Fruit fly (Drosophila melanogaster) whole organism, embryonic: ENCODE results near the gene dtn.
A peak's percentile ranks its signal among the peaks of the same experiment; 100 is the strongest.

Experiments
- Adf1 ChIP-seq: fragments of 200-800 bp; sonication (Bioruptor generic); IDR thresholded peaks from 2 replicates; pipeline ENCODE4 v1.3.6; 2022; ENCODE audit warnings: missing biosample characterization, missing genetic modification characterization
- CG10654 ChIP-seq: fragments of 200-800 bp; sonication (Bioruptor generic); optimal IDR thresholded peaks from 2 replicates; lab custom pipeline; 2016; ENCODE audit warnings: missing biosample characterization, missing genetic modification characterization
- CG12071 ChIP-seq: fragments of 200-800 bp; sonication (Bioruptor generic); optimal IDR thresholded peaks from 3 replicates; lab custom pipeline; 2018; ENCODE audit warnings: missing biosample characterization, mild to moderate bottlenecking, missing genetic modification characterization
- CG1233 ChIP-seq: fragments of 200-800 bp; sonication (Bioruptor generic); optimal IDR thresholded peaks from 4 replicates; lab custom pipeline; 2018; ENCODE audit warnings: missing biosample characterization, mild to moderate bottlenecking, missing genetic modification characterization
- CG14965 ChIP-seq: fragments of 200-800 bp; sonication (Bioruptor generic); optimal IDR thresholded peaks from 2 replicates; lab custom pipeline; 2016; ENCODE audit warnings: missing biosample characterization, missing genetic modification characterization, borderline replicate concordance
- CG15073 ChIP-seq: fragments of 200-800 bp; sonication (Bioruptor generic); optimal IDR thresholded peaks from 2 replicates; lab custom pipeline; 2016; ENCODE audit warnings: missing biosample characterization, missing genetic modification characterization
- CG15514 ChIP-seq: fragments of 200-800 bp; sonication (Bioruptor generic); optimal IDR thresholded peaks from 3 replicates; lab custom pipeline; 2017; ENCODE audit warnings: missing biosample characterization, missing genetic modification characterization, mild to moderate bottlenecking, moderate library complexity, missing genetic modification reagents
- CG1603 ChIP-seq: fragments of 200-800 bp; sonication (Bioruptor generic); optimal IDR thresholded peaks from 2 replicates; lab custom pipeline; 2019; ENCODE audit warnings: missing biosample characterization, mild to moderate bottlenecking, missing genetic modification characterization, moderate library complexity
- CG17361 ChIP-seq: fragments of 200-800 bp; sonication (Bioruptor generic); IDR thresholded peaks from 3 replicates; pipeline ENCODE4 v1.3.6; 2022; ENCODE audit warnings: missing biosample characterization, missing genetic modification characterization
- CG18011 ChIP-seq: fragments of 200-800 bp; sonication (Bioruptor generic); optimal IDR thresholded peaks from 2 replicates; lab custom pipeline; 2017; ENCODE audit warnings: missing biosample characterization, missing genetic modification characterization, mild to moderate bottlenecking, moderate library complexity, missing genotype
- CG18599 ChIP-seq: fragments of 200-800 bp; sonication (Bioruptor generic); optimal IDR thresholded peaks from 3 replicates; lab custom pipeline; 2017; ENCODE audit warnings: missing biosample characterization, missing genetic modification characterization, mild to moderate bottlenecking, moderate library complexity, missing genetic modification reagents
- CG2712 ChIP-seq: fragments of 200-800 bp; optimal IDR thresholded peaks from 3 replicates; lab custom pipeline; 2019; ENCODE audit warnings: missing biosample characterization, mild to moderate bottlenecking, missing genetic modification characterization, moderate library complexity
- CG33557 ChIP-seq: fragments of 200-800 bp; sonication (Bioruptor generic); optimal IDR thresholded peaks from 2 replicates; lab custom pipeline; 2019; ENCODE audit warnings: missing biosample characterization, mild to moderate bottlenecking, missing genetic modification characterization, moderate library complexity
- CG3407 ChIP-seq: fragments of 200-800 bp; sonication (Bioruptor generic); optimal IDR thresholded peaks from 2 replicates; lab custom pipeline; 2018; ENCODE audit warnings: missing biosample characterization, mild to moderate bottlenecking, missing genetic modification characterization
- CG42726 ChIP-seq: fragments of 200-800 bp; sonication (Bioruptor generic); IDR thresholded peaks from 2 replicates; pipeline ENCODE4 v1.3.6; 2022; ENCODE audit warnings: missing biosample characterization, missing genetic modification characterization; ENCODE audit not compliant: partially characterized antibody
- CG4282 ChIP-seq: fragments of 200-800 bp; sonication (Bioruptor generic); optimal IDR thresholded peaks from 2 replicates; lab custom pipeline; 2016; ENCODE audit warnings: missing biosample characterization, missing genetic modification characterization
- CG4404 ChIP-seq: fragments of 200-800 bp; sonication (Bioruptor generic); IDR thresholded peaks from 2 replicates; pipeline ENCODE4 v1.3.6; 2022; ENCODE audit warnings: missing biosample characterization, missing genetic modification characterization
- CG6791 ChIP-seq: fragments of 200-800 bp; sonication (Bioruptor generic); IDR thresholded peaks from 3 replicates; pipeline ENCODE4 v1.3.6; 2022; ENCODE audit warnings: missing biosample characterization, missing genetic modification characterization; ENCODE audit not compliant: partially characterized antibody
- CG7372 ChIP-seq: fragments of 200-800 bp; sonication (Bioruptor generic); IDR thresholded peaks from 2 replicates; pipeline ENCODE4 v1.3.6; 2022; ENCODE audit warnings: missing biosample characterization, missing genetic modification characterization
- CG7786 ChIP-seq: fragments of 200-800 bp; sonication (Bioruptor generic); optimal IDR thresholded peaks from 2 replicates; lab custom pipeline; 2016; ENCODE audit warnings: missing biosample characterization, missing genetic modification characterization
- CG9727 ChIP-seq: fragments of 200-800 bp; sonication (Bioruptor generic); optimal IDR thresholded peaks from 3 replicates; lab custom pipeline; 2017; ENCODE audit warnings: missing biosample characterization, mild to moderate bottlenecking, missing genetic modification characterization
- CHES-1-like ChIP-seq: fragments of 200-800 bp; sonication (Bioruptor generic); optimal IDR thresholded peaks from 2 replicates; lab custom pipeline; 2016; ENCODE audit warnings: missing biosample characterization, missing genetic modification characterization
- ERR ChIP-seq: fragments of 200-800 bp; sonication (Bioruptor generic); optimal IDR thresholded peaks from 2 replicates; lab custom pipeline; 2016; ENCODE audit warnings: missing biosample characterization, missing genetic modification characterization
- H2.0 ChIP-seq: fragments of 200-800 bp; sonication (Bioruptor generic); IDR thresholded peaks from 2 replicates; pipeline ENCODE4 v1.3.6; 2022; ENCODE audit warnings: missing biosample characterization, missing genetic modification characterization
- Hey ChIP-seq: fragments of 200-800 bp; sonication (Bioruptor generic); optimal IDR thresholded peaks from 3 replicates; lab custom pipeline; 2018; ENCODE audit warnings: missing biosample characterization, mild to moderate bottlenecking, missing genetic modification characterization
- Hr39 ChIP-seq: fragments of >200 bp; optimal IDR thresholded peaks from 2 replicates; lab custom pipeline; 2017
- MESR4 ChIP-seq: fragments of 200-800 bp; sonication (Bioruptor generic); optimal IDR thresholded peaks from 2 replicates; lab custom pipeline; 2018; ENCODE audit warnings: missing biosample characterization, mild to moderate bottlenecking, missing genetic modification characterization, moderate library complexity
- NFAT ChIP-seq: fragments of 200-800 bp; sonication (Bioruptor generic); IDR thresholded peaks from 2 replicates; pipeline ENCODE4 v1.3.6; 2022; ENCODE audit warnings: missing biosample characterization, missing genetic modification characterization
- Nf-YA ChIP-seq: fragments of 200-800 bp; sonication (Bioruptor generic); IDR thresholded peaks from 2 replicates; pipeline ENCODE4 v1.3.6; 2022; ENCODE audit warnings: missing biosample characterization, missing genetic modification characterization
- Optix ChIP-seq: fragments of 200-800 bp; sonication (Bioruptor generic); IDR thresholded peaks from 3 replicates; pipeline ENCODE4 v1.3.6; 2022; ENCODE audit warnings: missing biosample characterization, missing genetic modification characterization
- Poxn ChIP-seq: fragments of 200-800 bp; sonication (Bioruptor generic); IDR thresholded peaks from 2 replicates; pipeline ENCODE4 v1.3.6; 2022; ENCODE audit warnings: missing biosample characterization, missing genetic modification characterization
- ab ChIP-seq: fragments of 200-800 bp; sonication (Bioruptor generic); optimal IDR thresholded peaks from 2 replicates; lab custom pipeline; 2016; ENCODE audit warnings: missing biosample characterization, missing genetic modification characterization
- ap ChIP-seq: fragments of 200-800 bp; sonication (Bioruptor generic); IDR thresholded peaks from 2 replicates; pipeline ENCODE4 v1.3.6; 2022; ENCODE audit warnings: missing biosample characterization, missing genetic modification characterization
- ase ChIP-seq: fragments of 200-800 bp; sonication (Bioruptor generic); IDR thresholded peaks from 3 replicates; pipeline ENCODE4 v1.3.6; 2022; ENCODE audit warnings: missing biosample characterization, missing genetic modification characterization
- bigmax ChIP-seq: fragments of 200-800 bp; sonication (Bioruptor generic); optimal IDR thresholded peaks from 2 replicates; lab custom pipeline; 2018; ENCODE audit warnings: missing biosample characterization, mild to moderate bottlenecking, missing genetic modification characterization
- cad ChIP-seq: fragments of >200 bp; optimal IDR thresholded peaks from 2 replicates; lab custom pipeline; 2017; ENCODE audit warnings: missing biosample characterization, missing genetic modification characterization
- cg ChIP-seq: fragments of 200-800 bp; sonication (Bioruptor generic); optimal IDR thresholded peaks from 3 replicates; lab custom pipeline; 2019; ENCODE audit warnings: missing biosample characterization, mild to moderate bottlenecking, missing genetic modification characterization, moderate library complexity
- crp ChIP-seq, 2 experiments: fragments of 200-800 bp; sonication (Bioruptor generic); optimal IDR thresholded peaks; 2 replicates in 1 of 2; 3 replicates in 1 of 2; lab custom pipeline; 2017; ENCODE audit warnings: missing biosample characterization in 2 of 2, missing genetic modification characterization in 2 of 2, mild to moderate bottlenecking in 1 of 2, moderate library complexity in 1 of 2
- fd102C ChIP-seq: fragments of 200-800 bp; sonication (Bioruptor generic); optimal IDR thresholded peaks from 2 replicates; lab custom pipeline; 2018; ENCODE audit warnings: missing biosample characterization, mild to moderate bottlenecking, missing genetic modification characterization, moderate library complexity
- fru ChIP-seq: fragments of >200 bp; optimal IDR thresholded peaks from 2 replicates; lab custom pipeline; 2017
- grn ChIP-seq: fragments of 200-800 bp; sonication (Bioruptor generic); optimal IDR thresholded peaks from 3 replicates; lab custom pipeline; 2017; ENCODE audit warnings: missing biosample characterization, missing genetic modification characterization
- h ChIP-seq: fragments of >200 bp; optimal IDR thresholded peaks from 2 replicates; lab custom pipeline; 2017
- kay ChIP-seq: fragments of 200-800 bp; sonication (Bioruptor generic); optimal IDR thresholded peaks from 2 replicates; lab custom pipeline; 2016; ENCODE audit warnings: missing biosample characterization, missing genetic modification characterization
- luna ChIP-seq: fragments of 200-800 bp; sonication (Bioruptor generic); optimal IDR thresholded peaks from 2 replicates; lab custom pipeline; 2016; ENCODE audit warnings: missing biosample characterization, missing genetic modification characterization
- nau ChIP-seq: fragments of 200-800 bp; sonication (Bioruptor generic); optimal IDR thresholded peaks from 3 replicates; lab custom pipeline; 2017; ENCODE audit warnings: missing biosample characterization, mild to moderate bottlenecking, missing genetic modification characterization, missing genetic modification reagents
- oc ChIP-seq: fragments of 200-800 bp; sonication (Bioruptor generic); optimal IDR thresholded peaks from 2 replicates; lab custom pipeline; 2018; ENCODE audit warnings: missing biosample characterization, mild to moderate bottlenecking, missing genetic modification characterization, moderate library complexity
- run ChIP-seq: fragments of 200-800 bp; sonication (Bioruptor generic); optimal IDR thresholded peaks from 3 replicates; lab custom pipeline; 2018; ENCODE audit warnings: missing biosample characterization, mild to moderate bottlenecking, missing genetic modification characterization
- sim ChIP-seq: fragments of 200-800 bp; sonication (Bioruptor generic); IDR thresholded peaks from 2 replicates; pipeline ENCODE4 v1.3.6; 2022; ENCODE audit warnings: missing biosample characterization, missing genetic modification characterization
- sima ChIP-seq: fragments of 200-800 bp; sonication (Bioruptor generic); optimal IDR thresholded peaks from 2 replicates; lab custom pipeline; 2016; ENCODE audit warnings: missing biosample characterization, missing genetic modification characterization
- tx ChIP-seq: fragments of 200-800 bp; sonication (Bioruptor generic); optimal IDR thresholded peaks from 2 replicates; lab custom pipeline; 2016; ENCODE audit warnings: missing biosample characterization, missing genetic modification characterization
- zen2 ChIP-seq: fragments of 200-800 bp; sonication (Bioruptor generic); IDR thresholded peaks from 3 replicates; pipeline ENCODE4 v1.3.6; 2022; ENCODE audit warnings: missing biosample characterization, missing genetic modification characterization; ENCODE audit not compliant: partially characterized antibody

The dtn gene

DNA sequence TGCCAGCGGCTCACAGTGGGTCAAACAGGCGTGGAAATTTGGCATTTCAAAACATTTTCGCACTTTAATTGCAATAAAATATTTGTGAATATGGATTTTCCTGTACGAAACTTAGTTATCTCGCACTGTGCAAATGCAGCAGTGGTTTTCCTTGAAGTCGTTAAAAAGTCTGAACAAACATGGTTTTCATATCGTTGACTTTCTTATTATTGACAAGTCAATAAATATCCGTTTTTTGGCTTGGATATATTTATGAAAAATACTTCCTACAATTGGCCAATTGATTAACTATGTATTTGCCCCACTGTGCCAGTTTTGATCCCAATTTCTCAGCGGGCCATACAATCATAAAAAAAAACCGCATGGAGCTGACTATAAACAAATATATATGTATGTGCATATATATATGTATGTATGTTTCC lies 40.0 kb downstream of the dtn start (continued):
- TF ChIP-seq Hey (tag; lab: Kevin White, UChicago), result peak; percentile 66
- peak; percentile 93 for TF ChIP-seq CG7372 (GFP tag; lab: Robert Waterston, UW)
- TF ChIP-seq CG33557 (GFP tag; lab: Kevin White, UChicago), result peak; percentile 65
- TF ChIP-seq CG14965 (GFP tag; lab: Kevin White, UChicago), result peak; percentile 69
- peak; percentile 87 for TF ChIP-seq sim (GFP tag; lab: Robert Waterston, UW)
- TF ChIP-seq CG15073, result peak; percentile 82
- peak; percentile 6 for TF ChIP-seq fd102C (GFP tag; lab: Kevin White, UChicago)
- peak; percentile 94 for TF ChIP-seq ase
- no peak for TF ChIP-seq h
- peak; percentile 96 for TF ChIP-seq CG2712 (tag; lab: Kevin White, UChicago)
- TF ChIP-seq CG1233 (GFP tag; lab: Kevin White, UChicago), result peak; percentile 91
- TF ChIP-seq run (tag; lab: Kevin White, UChicago), result peak; percentile 95
- peak; percentile 88 for TF ChIP-seq CG15514 (GFP tag; lab: Kevin White, UChicago)
- TF ChIP-seq CG1603, result peak; percentile 93
- peak; percentile 81 for TF ChIP-seq sima (GFP tag; lab: Kevin White, UChicago)
- peak; percentile 92 for TF ChIP-seq kay
- no peak for TF ChIP-seq Hr39 (lab: Kevin White, UChicago)
- TF ChIP-seq nau (GFP tag; lab: Kevin White, UChicago), result peak; percentile 97
- TF ChIP-seq tx (GFP tag; lab: Kevin White, UChicago), result peak; percentile 94
- TF ChIP-seq CG4404, result peak; percentile 83
- no peak for TF ChIP-seq cad (GFP tag; lab: Kevin White, UChicago)
- peak in 1 of 2 experiments; percentile 67 for TF ChIP-seq crp (GFP tag; optimal IDR thresholded peaks at IDR 0.05; lab: Kevin White, UChicago)
- TF ChIP-seq ab (GFP tag; lab: Kevin White, UChicago), result peak; percentile 92
- TF ChIP-seq Optix, result peak; percentile 96
- TF ChIP-seq ap (GFP tag; lab: Robert Waterston, UW), result peak; percentile 91
- TF ChIP-seq CG42726 (GFP tag; lab: Robert Waterston, UW), result no peak
- no peak for TF ChIP-seq bigmax
- no peak for TF ChIP-seq CG6791 (GFP tag; lab: Robert Waterston, UW)
- TF ChIP-seq oc (tag; lab: Kevin White, UChicago), result peak; percentile 95
- peak; percentile 94 for TF ChIP-seq CG18599 (GFP tag; lab: Kevin White, UChicago)
- TF ChIP-seq ERR (GFP tag; lab: Kevin White, UChicago), result peak; percentile 87
- TF ChIP-seq MESR4, result peak; percentile 26
- TF ChIP-seq Poxn (GFP tag; lab: Robert Waterston, UW), result no peak
- TF ChIP-seq CG18011 (GFP tag; lab: Kevin White, UChicago), result peak; percentile 82
- peak; percentile 88 for TF ChIP-seq H2.0
- TF ChIP-seq CG17361 (GFP tag; lab: Robert Waterston, UW), result peak; percentile 99
- no peak for TF ChIP-seq zen2 (GFP tag; lab: Robert Waterston, UW)
- TF ChIP-seq grn (GFP tag; lab: Kevin White, UChicago), result peak; percentile 43
- TF ChIP-seq CG10654 (GFP tag; lab: Kevin White, UChicago), result peak; percentile 94
- TF ChIP-seq CHES-1-like (GFP tag; lab: Kevin White, UChicago), result peak; percentile 91
- peak; percentile 96 for TF ChIP-seq CG9727
- no peak for TF ChIP-seq cg
- TF ChIP-seq Adf1 (GFP tag; lab: Robert Waterston, UW), result peak; percentile 59
- TF ChIP-seq Nf-YA, result peak; percentile 92
- peak; percentile 86 for TF ChIP-seq NFAT (GFP tag; lab: Robert Waterston, UW)
- TF ChIP-seq luna, result peak; percentile 80
- peak; percentile 93 for TF ChIP-seq CG12071 (GFP tag; lab: Kevin White, UChicago)
- TF ChIP-seq CG4282 (GFP tag; lab: Kevin White, UChicago), result peak; percentile 94
- peak; percentile 95 for TF ChIP-seq CG7786 (GFP tag; lab: Kevin White, UChicago)
- TF ChIP-seq fru (lab: Kevin White, UChicago), result no peak
- peak; percentile 93 for TF ChIP-seq CG3407 (GFP tag; lab: Kevin White, UChicago)
